Fruit fly (Drosophila melanogaster): ENCODE data around the gene bcn92.

DNA sequence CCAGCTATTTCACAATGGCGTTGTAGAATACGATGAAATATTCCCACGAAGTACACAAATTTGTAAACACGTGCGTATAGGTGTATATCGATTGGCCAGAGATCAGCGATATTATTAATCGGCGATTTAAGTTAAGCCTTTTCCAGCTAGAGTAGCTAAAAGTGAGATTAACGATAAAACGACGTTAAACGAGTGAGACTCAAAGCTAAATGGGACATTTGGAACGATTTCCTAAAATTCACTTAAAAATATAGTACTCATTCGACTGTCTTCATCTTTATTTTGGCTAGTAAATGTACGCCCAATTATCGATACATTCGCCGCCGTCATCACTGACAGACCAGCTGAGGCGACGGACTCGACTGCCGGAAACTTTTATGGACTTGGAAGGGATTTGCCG lies 35.1 kb upstream of the bcn92 start, which contains the start of the genes Nmd3 and CG17776:
- TF ChIP-seq Eip93F (GFP tag; optimal IDR thresholded peaks at IDR 0.05) (no peak), Sox14 (GFP tag; optimal IDR thresholded peaks at IDR 0.05) (peak; percentile 15), CG4318 (GFP tag; optimal IDR thresholded peaks at IDR 0.05) (no peak), CG15336 (GFP tag; IDR thresholded peaks at IDR 0.05) (no peak)

All from whole organism, prepupa.